Fruit fly (Drosophila melanogaster): ENCODE data around the gene CG14151.

Gene CG14151

dm6 chr3L:10630885-10631359 is 2.6 kb upstream of the CG14151 start, which contains the start of the genes CG42535, CG34001 and hay (continued):
- peak; percentile 95 for TF ChIP-seq CG10267 (tag; optimal IDR thresholded peaks at IDR 0.05)
- no peak for TF ChIP-seq CG18011 (GFP tag; optimal IDR thresholded peaks at IDR 0.05)
- TF ChIP-seq CG6272 (GFP tag; IDR thresholded peaks at IDR 0.05), result no peak
- TF ChIP-seq CG17912 (GFP tag; optimal IDR thresholded peaks at IDR 0.05), result no peak
- no peak for TF ChIP-seq BtbVII (GFP tag; optimal IDR thresholded peaks at IDR 0.05)
- no peak for TF ChIP-seq Dbx (GFP tag; IDR thresholded peaks at IDR 0.05)
- TF ChIP-seq exex (tag; optimal IDR thresholded peaks at IDR 0.05), result no peak
- TF ChIP-seq CG3163 (GFP tag; optimal IDR thresholded peaks at IDR 0.05), result no peak
- TF ChIP-seq NC2β (GFP tag; optimal IDR thresholded peaks at IDR 0.05), result no peak
- peak; percentile 54; the same call in 2 of the 3 replicates for TF ChIP-seq CG16813 (GFP tag; IDR thresholded peaks at IDR 0.05; ENCODE audit: partially characterized antibody)
- no peak for TF ChIP-seq CG8388 (GFP tag; optimal IDR thresholded peaks at IDR 0.05)
- TF ChIP-seq NK7.1 (GFP tag; optimal IDR thresholded peaks at IDR 0.05), result no peak
- TF ChIP-seq Fer3 (tag; optimal IDR thresholded peaks at IDR 0.05), result no peak
- no peak for TF ChIP-seq schlank (tag; optimal IDR thresholded peaks at IDR 0.05)
- TF ChIP-seq CG8290 (GFP tag; optimal IDR thresholded peaks at IDR 0.05), result no peak
- no peak for TF ChIP-seq CG8290 (tag; optimal IDR thresholded peaks at IDR 0.05)
- no peak for TF ChIP-seq CG31224 (GFP tag; IDR thresholded peaks at IDR 0.05)
- 0 out of 3 replicates have a peak, but pooled peaks have one; percentile 20 for TF ChIP-seq CG6791 (GFP tag; IDR thresholded peaks at IDR 0.05; ENCODE audit: partially characterized antibody)
- peak; percentile 95 for TF ChIP-seq Myb (GFP tag; optimal IDR thresholded peaks at IDR 0.05)
- TF ChIP-seq ac (GFP tag; optimal IDR thresholded peaks at IDR 0.05), result no peak
- TF ChIP-seq Eip74EF (GFP tag; optimal IDR thresholded peaks at IDR 0.05), result no peak
- no peak for TF ChIP-seq CG1832 (GFP tag; optimal IDR thresholded peaks at IDR 0.05)
- no peak for TF ChIP-seq CG10462 (GFP tag; optimal IDR thresholded peaks at IDR 0.05)
- TF ChIP-seq CG15696 (tag; optimal IDR thresholded peaks at IDR 0.05), result no peak
- TF ChIP-seq ken (GFP tag; IDR thresholded peaks at IDR 0.05), result no peak
- TF ChIP-seq CG4424 (GFP tag; optimal IDR thresholded peaks at IDR 0.05), result no peak
- no peak for TF ChIP-seq CG6689 (GFP tag; IDR thresholded peaks at IDR 0.05)
- no peak for TF ChIP-seq CG12071 (GFP tag; optimal IDR thresholded peaks at IDR 0.05)
- TF ChIP-seq odd (GFP tag; optimal IDR thresholded peaks at IDR 0.05), result no peak
- TF ChIP-seq sim (GFP tag; IDR thresholded peaks at IDR 0.05), result no peak
- TF ChIP-seq CG10366 (GFP tag; IDR thresholded peaks at IDR 0.05), result no peak
- peak; percentile 6 for TF ChIP-seq Hmr (GFP tag; optimal IDR thresholded peaks at IDR 0.05)
- TF ChIP-seq CG7372 (GFP tag; IDR thresholded peaks at IDR 0.05), result no peak
- TF ChIP-seq gce (GFP tag; IDR thresholded peaks at IDR 0.05), result no peak
- TF ChIP-seq CG13296 (GFP tag; optimal IDR thresholded peaks at IDR 0.05), result no peak
- no peak for TF ChIP-seq Bdp1 (GFP tag; optimal IDR thresholded peaks at IDR 0.05)
- TF ChIP-seq Dll (GFP tag; IDR thresholded peaks at IDR 0.05; ENCODE audit: partially characterized antibody), result no peak
- TF ChIP-seq CG4707 (GFP tag; optimal IDR thresholded peaks at IDR 0.05), result no peak
- TF ChIP-seq CG12744 (GFP tag; optimal IDR thresholded peaks at IDR 0.05), result no peak
- TF ChIP-seq Scr (GFP tag; IDR thresholded peaks at IDR 0.05; ENCODE audit: partially characterized antibody), result 0 out of 2 replicates have a peak, but pooled peaks have one; percentile 43
- TF ChIP-seq CG18764 (GFP tag; optimal IDR thresholded peaks at IDR 0.05), result no peak
- TF ChIP-seq tup (GFP tag; optimal IDR thresholded peaks at IDR 0.05), result no peak
- no peak for TF ChIP-seq seq (GFP tag; IDR thresholded peaks at IDR 0.05)
- no peak for TF ChIP-seq slbo (GFP tag; IDR thresholded peaks at IDR 0.05)
- TF ChIP-seq HLHmδ (GFP tag; optimal IDR thresholded peaks at IDR 0.05), result no peak
- TF ChIP-seq CG1647 (GFP tag; optimal IDR thresholded peaks at IDR 0.05), result no peak
- TF ChIP-seq chn (GFP tag; optimal IDR thresholded peaks at IDR 0.05), result no peak
- peak; percentile 53 for TF ChIP-seq knrl (GFP tag; IDR thresholded peaks at IDR 0.05; ENCODE audit: partially characterized antibody)
- no peak for TF ChIP-seq CG10321 (GFP tag; IDR thresholded peaks at IDR 0.05)
- TF ChIP-seq bbx (GFP tag; IDR thresholded peaks at IDR 0.05; ENCODE audit: partially characterized antibody), result no peak
- TF ChIP-seq Gsc (GFP tag; IDR thresholded peaks at IDR 0.05), result no peak
